Worm (Caenorhabditis elegans): ENCODE results near the gene maa-1.
"Not testable (repeated sequence)": the region's sequence is repeated elsewhere in the genome, so short reads cannot be mapped to it uniquely, and the experiment has no call there.

The maa-1 gene

DNA sequence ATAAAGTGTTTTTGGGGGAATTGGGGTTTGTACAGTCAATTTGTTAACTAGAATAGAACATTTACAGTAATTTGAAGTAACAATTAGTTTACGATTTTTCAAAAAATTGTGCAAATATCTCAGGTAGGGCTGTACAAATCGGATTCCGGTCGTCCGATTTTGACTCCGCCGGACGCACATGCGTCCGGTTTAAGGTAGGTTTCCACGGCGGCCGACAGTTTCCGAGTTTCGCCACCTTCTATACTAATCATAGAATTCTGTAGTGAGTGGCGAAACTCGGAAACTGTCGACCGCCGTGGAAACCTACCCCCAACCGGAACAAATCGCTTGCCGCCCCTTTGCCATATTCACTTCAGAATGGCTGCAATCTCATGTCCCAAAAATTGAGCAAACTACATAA is 32.8 kb downstream of the maa-1 start:
- TF ChIP-seq ceh-19 (GFP tag; optimal IDR thresholded peaks at IDR 0.05) (no peak), ceh-30 (tag; optimal IDR thresholded peaks at IDR 0.05) (no peak), ceh-45 (GFP tag; IDR thresholded peaks at IDR 0.05) (no peak), npax-4 (tag; optimal IDR thresholded peaks at IDR 0.05) (no peak), zip-5 (tag; optimal IDR thresholded peaks at IDR 0.05) (no peak), hlh-8 (tag; optimal IDR thresholded peaks at IDR 0.05) (no peak), elt-4 (tag; optimal IDR thresholded peaks at IDR 0.05) (no peak), K09A11.1 (tag; optimal IDR thresholded peaks at IDR 0.05; ENCODE audit: insufficient read depth) (no peak), pat-9 (tag; optimal IDR thresholded peaks at IDR 0.05) (no peak), unc-42 (tag; optimal IDR thresholded peaks at IDR 0.05) (no peak), T23F11.4 (GFP tag; optimal IDR thresholded peaks at IDR 0.05) (no peak), unc-55 (GFP tag; optimal IDR thresholded peaks at IDR 0.05) (no peak), nhr-11 (tag; optimal IDR thresholded peaks at IDR 0.05) (no peak), elt-2 (tag; optimal IDR thresholded peaks at IDR 0.05) (no peak), ahr-1 (tag; optimal IDR thresholded peaks at IDR 0.05) (no peak), sox-2 (GFP tag; IDR thresholded peaks at IDR 0.05) (no peak), tbx-7 (tag; optimal IDR thresholded peaks at IDR 0.05) (no peak), gmeb-2 (tag; optimal IDR thresholded peaks at IDR 0.05) (no peak), sdc-2 (tag; optimal IDR thresholded peaks at IDR 0.05) (no peak)

DNA sequence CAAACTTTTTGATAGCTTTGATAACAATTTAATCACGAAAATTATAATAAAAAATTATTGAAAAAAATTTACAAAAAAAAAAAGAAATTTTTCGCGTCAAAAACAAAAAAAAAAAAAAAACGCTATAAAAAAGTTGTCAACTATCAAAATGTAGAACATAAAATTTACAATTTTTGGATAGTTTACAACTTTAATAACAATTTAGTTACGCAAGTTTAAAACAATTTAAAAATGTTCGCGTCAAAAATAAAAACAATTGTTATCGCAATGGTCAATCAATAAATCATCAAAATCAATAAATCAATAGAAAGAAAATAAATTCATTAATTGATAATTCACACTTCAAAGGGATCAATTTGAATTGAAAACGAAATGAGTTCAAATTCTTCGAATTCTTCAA is 35.0 kb downstream of the maa-1 start, which contains the start of gene C24H11.1:
TSS of gene C24H11.1 (plus strand) at position 301 of the 400 bp plus-strand sequence.
- TF ChIP-seq T23F11.4 (GFP tag; optimal IDR thresholded peaks at IDR 0.05); nhr-232 (tag; optimal IDR thresholded peaks at IDR 0.05); pha-4 (tag; optimal IDR thresholded peaks at IDR 0.05): not testable (repeated sequence)

DNA sequence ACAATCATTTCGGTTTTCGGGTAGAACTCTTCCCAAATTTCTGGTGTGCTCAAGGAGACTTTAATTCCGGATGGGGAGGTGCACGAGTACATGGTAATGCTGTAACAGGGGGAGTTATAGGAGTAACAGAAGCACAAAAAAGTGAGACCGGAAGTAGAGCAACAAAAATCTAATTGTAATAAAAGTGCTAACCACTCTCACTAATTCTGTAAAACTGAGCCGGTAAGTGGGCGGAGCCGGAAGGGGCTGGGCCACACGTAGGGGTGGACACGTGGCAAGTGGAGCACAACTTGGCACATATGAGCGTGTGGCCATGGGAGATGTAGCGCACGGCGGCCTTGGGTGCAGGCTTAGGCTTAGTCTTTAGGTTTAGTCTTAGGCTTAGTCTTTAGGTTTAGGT is 36.4 kb downstream of the maa-1 start, which contains the start of gene tbx-38:
TSS of gene tbx-38 (minus strand) at position 101 of the 400 bp plus-strand sequence.
- TF ChIP-seq odd-2 (tag; optimal IDR thresholded peaks at IDR 0.05) (no peak), fkh-10 (GFP tag; optimal IDR thresholded peaks at IDR 0.05) (no peak), dve-1 (tag; optimal IDR thresholded peaks at IDR 0.05) (no peak), sdc-2 (tag; optimal IDR thresholded peaks at IDR 0.05) (no peak), ceh-48 (tag; optimal IDR thresholded peaks at IDR 0.05) (no peak), ceh-34 (tag; optimal IDR thresholded peaks at IDR 0.05) (no peak), zip-5 (tag; optimal IDR thresholded peaks at IDR 0.05) (no peak), F13H6.1 (tag; optimal IDR thresholded peaks at IDR 0.05) (no peak), T23F11.4 (GFP tag; optimal IDR thresholded peaks at IDR 0.05) (no peak), sox-4 (tag; optimal IDR thresholded peaks at IDR 0.05) (no peak), ets-4 (tag; optimal IDR thresholded peaks at IDR 0.05) (no peak), hlh-15 (tag; optimal IDR thresholded peaks at IDR 0.05) (no peak)

DNA sequence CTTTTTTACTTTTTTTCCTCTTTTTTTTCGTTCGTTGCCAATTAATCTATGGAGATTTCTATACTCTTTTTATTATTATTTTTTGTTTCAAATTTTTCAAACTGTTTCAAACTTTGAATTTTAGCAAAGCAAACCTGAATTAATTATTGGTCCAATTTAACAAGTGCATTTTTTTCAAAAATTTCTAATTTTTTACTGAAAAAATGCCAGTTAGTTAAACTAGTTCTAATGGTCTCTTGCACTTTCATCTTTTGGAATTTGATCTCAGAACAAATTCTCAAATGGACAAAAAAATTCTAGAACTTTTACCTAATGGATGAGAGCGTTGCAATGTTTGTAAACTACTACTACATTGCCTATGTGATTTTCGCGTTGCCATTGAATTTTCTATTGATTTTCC is 40.5 kb downstream of the maa-1 start, which contains the start of gene srd-74:
TSS of gene srd-74 (plus strand) at position 301 of the 400 bp plus-strand sequence.
- TF ChIP-seq ceh-30 (tag; optimal IDR thresholded peaks at IDR 0.05) (no peak), syd-9 (tag; optimal IDR thresholded peaks at IDR 0.05) (no peak), unc-42 (tag; optimal IDR thresholded peaks at IDR 0.05) (no peak), ztf-16 (tag; optimal IDR thresholded peaks at IDR 0.05) (no peak), ceh-34 (tag; optimal IDR thresholded peaks at IDR 0.05) (no peak), ceh-31 (tag; optimal IDR thresholded peaks at IDR 0.05) (no peak), ceh-45 (GFP tag; IDR thresholded peaks at IDR 0.05) (no peak), lim-6 (tag; optimal IDR thresholded peaks at IDR 0.05) (no peak), nhr-11 (tag; optimal IDR thresholded peaks at IDR 0.05) (no peak), elt-2 (tag; optimal IDR thresholded peaks at IDR 0.05) (no peak)

DNA sequence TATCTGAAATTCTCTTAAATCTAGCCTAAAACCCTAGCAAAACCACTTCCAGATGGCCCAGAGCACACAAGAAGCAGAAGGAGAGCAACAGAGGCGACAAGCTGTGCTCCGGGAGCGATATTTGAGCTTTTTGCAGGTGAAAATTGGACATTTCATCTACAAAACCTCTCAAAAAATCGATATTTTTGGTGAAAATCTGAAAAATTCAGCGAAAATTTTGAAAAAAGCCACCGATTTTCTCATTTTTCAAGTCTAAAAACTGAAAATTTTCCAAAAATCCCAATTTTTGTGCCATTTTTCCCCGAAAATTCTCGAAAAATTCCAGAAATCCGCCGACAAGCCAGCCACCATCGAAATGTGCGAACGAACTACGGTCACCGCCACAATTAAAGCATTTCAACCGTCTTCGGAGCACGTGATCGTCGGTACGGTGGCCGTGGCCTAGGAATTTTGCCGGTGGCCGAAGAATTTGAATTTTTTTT is 42.1 kb downstream of the maa-1 start, which contains the start of gene C24H11.5:
TSS of gene C24H11.5 (plus strand) at position 51 of the 482 bp plus-strand sequence.
- no peak for TF ChIP-seq K02D7.2 (tag; optimal IDR thresholded peaks at IDR 0.05)
- no peak for TF ChIP-seq K09A11.1 (tag; optimal IDR thresholded peaks at IDR 0.05; ENCODE audit: insufficient read depth)
- TF ChIP-seq Y22D7AL.16 (tag; optimal IDR thresholded peaks at IDR 0.05) = no peak
- no peak for TF ChIP-seq ceh-30 (tag; optimal IDR thresholded peaks at IDR 0.05)
- no peak for TF ChIP-seq gmeb-2 (tag; optimal IDR thresholded peaks at IDR 0.05)
- TF ChIP-seq T23F11.4 (GFP tag; optimal IDR thresholded peaks at IDR 0.05) = no peak

Measured in whole organism, late embryonic.